Fruit fly (Drosophila melanogaster) S2 (cell line): Measurements from ENCODE around the gene milt.
A peak's percentile ranks its signal among the peaks of the same experiment; 100 is the strongest.

Experiments
- CG8478 ChIP-seq: fragments of >200 bp; optimal IDR thresholded peaks from 2 replicates; lab custom pipeline; 2018
- CTCF ChIP-seq, 2 experiments: fragments of >200 bp; optimal IDR thresholded peaks; 2 replicates each; lab custom pipeline; 2018

milt gene

dm6 chr2L:7056189-7056926 lies 18.7 kb downstream of the milt start, which contains the start of gene Mnn1:
Mnn1 (plus strand) TSS chr2L:7056301.
- TF ChIP-seq CG8478 (lab: Kevin White, UChicago): no peak
- peak; percentile 3 to 29 for TF ChIP-seq CTCF (optimal IDR thresholded peaks at IDR 0.05; lab: Kevin White, UChicago)

dm6 chr2L:7060751-7061150 lies 23.1 kb downstream of the milt start, which contains the start of gene Mst27D:
Mst27D (minus strand) TSS chr2L:7060851.
- TF ChIP-seq CG8478 (lab: Kevin White, UChicago) (no peak), CTCF (optimal IDR thresholded peaks at IDR 0.05; lab: Kevin White, UChicago) (no peak)

DNA sequence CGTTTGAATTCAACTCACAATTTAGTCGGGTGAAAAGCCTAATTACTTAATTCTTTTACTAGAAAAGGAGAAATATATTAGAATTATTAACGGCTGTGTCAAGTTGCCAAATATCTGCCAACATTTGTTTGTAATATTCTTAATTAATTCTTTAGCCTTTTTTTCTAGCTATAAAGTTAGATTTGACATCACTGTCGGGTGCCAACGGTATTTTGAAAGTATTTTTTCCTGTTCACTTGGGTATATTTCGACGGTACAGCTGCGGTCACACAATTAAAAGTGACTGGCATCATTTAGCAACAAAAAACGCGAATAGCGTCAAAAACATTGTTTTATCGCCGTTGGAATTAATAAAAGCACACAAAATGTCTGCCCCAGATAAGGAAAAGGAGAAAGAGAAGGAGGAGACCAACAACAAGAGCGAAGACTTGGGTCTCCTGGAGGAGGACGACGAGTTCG lies 26.1 kb downstream of the milt start, which contains the start of gene Sem1:
Gene Sem1, plus strand, starts transcription at position 266 of the 459 bp plus-strand sequence.
- TF ChIP-seq CTCF (optimal IDR thresholded peaks at IDR 0.05; lab: Kevin White, UChicago) (no peak), CG8478 (lab: Kevin White, UChicago) (no peak)

DNA sequence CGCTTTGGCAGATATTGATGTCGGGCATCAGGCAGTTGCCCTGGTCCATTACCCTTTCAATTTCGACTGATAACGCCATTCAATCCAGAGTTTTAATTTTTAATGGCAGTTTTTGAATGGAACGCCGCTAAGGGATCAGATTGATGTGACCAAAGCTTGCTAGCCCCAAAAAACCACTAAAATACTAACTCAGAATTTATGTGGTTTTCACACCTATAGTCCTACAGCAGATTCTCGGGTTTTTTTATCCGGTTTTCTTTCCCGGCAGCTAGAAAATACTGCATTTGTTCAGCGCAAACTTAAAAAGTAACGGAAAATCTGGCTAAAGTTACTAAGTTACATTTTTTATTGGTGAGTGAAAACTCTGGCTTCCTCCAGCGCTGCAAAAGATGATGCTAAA lies 28.1 kb downstream of the milt start, which contains the start of gene Nuf2:
Gene Nuf2, minus strand, starts transcription at position 151 of the 400 bp plus-strand sequence.
- TF ChIP-seq CG8478 (lab: Kevin White, UChicago): no peak
- peak in 1 of 2 experiments; percentile 12 for TF ChIP-seq CTCF (optimal IDR thresholded peaks at IDR 0.05; lab: Kevin White, UChicago)

DNA sequence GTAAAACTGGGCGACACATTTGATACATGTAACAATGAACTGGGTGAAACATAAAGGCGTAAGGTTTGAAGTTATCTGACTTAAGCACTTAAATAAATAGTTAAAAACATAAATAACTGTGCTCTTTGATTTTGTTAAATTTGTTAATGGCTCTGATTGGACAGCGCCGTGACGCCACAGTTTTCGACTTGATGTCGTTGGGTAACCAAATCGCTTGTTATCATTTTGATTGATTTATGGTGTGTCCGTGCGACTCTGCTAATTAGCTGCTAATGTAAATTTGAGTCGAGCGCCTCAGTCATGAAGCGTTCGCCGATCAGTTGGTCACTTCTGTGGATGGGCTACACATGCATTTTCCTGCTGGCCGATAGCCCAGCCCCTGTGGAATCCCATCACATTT lies 30.1 kb downstream of the milt start, which contains the start of gene Ugt307A1:
Gene Ugt307A1, plus strand, starts transcription at position 301 of the 400 bp plus-strand sequence.
- TF ChIP-seq CG8478 (lab: Kevin White, UChicago) (no peak), CTCF (optimal IDR thresholded peaks at IDR 0.05; lab: Kevin White, UChicago) (no peak)

dm6 chr2L:7071219-7071618 lies 33.6 kb downstream of the milt start:
- TF ChIP-seq CTCF (optimal IDR thresholded peaks at IDR 0.05; lab: Kevin White, UChicago) (no peak), CG8478 (lab: Kevin White, UChicago) (no peak)

- no peak for TF ChIP-seq CG8478 (lab: Kevin White, UChicago)
- no peak for TF ChIP-seq CTCF (optimal IDR thresholded peaks at IDR 0.05; lab: Kevin White, UChicago)
Measured at dm6 chr2L:7071862-7072261, 34.2 kb downstream of the milt start.

DNA sequence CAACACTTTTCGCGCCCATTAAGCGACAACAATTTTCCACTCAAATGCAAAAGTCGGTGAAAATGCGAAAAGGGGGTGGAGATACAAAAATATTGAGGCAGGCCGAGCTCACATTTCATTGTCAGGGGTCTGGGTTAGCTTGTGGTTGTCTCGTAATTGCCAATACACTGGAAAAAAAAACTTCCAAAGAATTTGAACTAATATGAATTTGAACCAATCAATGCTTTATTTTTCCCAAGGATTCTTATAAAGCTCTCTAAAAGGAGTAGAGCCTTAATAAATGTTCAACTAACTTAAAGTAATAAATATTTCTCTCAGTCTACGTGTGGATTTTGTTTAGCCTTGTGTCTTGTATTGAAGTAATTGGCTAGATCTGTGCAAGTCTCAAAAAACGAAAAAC lies 35.4 kb downstream of the milt start:
- TF ChIP-seq CTCF (optimal IDR thresholded peaks at IDR 0.05; lab: Kevin White, UChicago) (no peak), CG8478 (lab: Kevin White, UChicago) (no peak)

DNA sequence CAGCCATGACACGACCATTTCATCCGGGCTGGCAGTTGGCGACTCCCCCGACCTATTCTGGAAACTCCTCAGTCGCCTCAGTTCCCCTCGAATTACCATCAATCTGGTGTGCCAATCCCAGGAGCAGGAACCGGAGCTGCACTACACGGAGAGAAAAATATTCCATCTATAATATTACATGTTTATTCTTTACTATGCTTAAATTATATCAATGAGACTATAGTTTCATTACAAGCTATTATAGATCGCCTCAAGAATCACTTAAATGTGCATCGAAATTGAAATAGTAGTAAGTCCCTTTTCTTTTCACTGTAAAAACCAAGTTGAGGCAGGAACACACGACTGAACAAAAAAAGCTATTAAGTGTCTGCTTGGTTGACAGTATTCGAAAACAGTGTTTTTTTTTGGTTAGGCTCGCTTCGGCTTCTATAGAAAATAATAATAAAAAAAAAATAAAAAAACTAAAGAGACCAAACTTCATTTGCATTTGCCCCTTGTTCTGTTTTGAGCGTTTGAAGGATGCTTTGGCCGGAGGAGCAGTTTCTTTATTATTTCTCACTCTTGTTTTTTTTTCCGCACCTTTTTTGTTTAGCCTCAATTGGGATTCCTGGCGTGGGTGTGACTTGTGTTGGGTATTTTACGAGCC lies 38.6 kb downstream of the milt start:
- TF ChIP-seq CG8478 (lab: Kevin White, UChicago) (no peak), CTCF (optimal IDR thresholded peaks at IDR 0.05; lab: Kevin White, UChicago) (no peak)

DNA sequence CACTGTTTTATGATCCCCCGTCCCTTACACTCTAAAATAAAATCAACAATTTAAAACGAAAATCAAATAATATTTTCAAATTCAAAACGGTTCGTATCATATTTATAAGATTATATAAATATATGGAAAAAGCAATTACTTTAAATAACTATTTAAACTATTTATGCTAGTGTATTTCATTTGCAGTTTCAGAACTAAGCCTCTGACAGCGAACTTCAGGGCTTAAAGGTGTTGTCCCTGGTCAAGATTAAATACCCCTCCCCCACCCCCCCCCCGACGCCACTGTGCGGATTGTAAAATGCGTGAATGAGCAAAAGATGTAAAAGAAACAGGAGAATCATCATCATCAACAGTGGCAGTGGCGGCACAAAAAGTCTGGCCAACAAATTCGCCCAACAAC lies 39.2 kb downstream of the milt start:
- TF ChIP-seq CTCF (optimal IDR thresholded peaks at IDR 0.05; lab: Kevin White, UChicago): no peak
- no peak for TF ChIP-seq CG8478 (lab: Kevin White, UChicago)

- TF ChIP-seq CTCF (optimal IDR thresholded peaks at IDR 0.05; lab: Kevin White, UChicago) (no peak), CG8478 (lab: Kevin White, UChicago) (no peak)
Measured at dm6 chr2L:7081307-7081706, 43.7 kb downstream of the milt start.

- TF ChIP-seq CG8478 (lab: Kevin White, UChicago): no peak
- no peak for TF ChIP-seq CTCF (optimal IDR thresholded peaks at IDR 0.05; lab: Kevin White, UChicago)
Measured at dm6 chr2L:7082203-7082602, 44.6 kb downstream of the milt start.

dm6 chr2L:7084410-7084809 lies 46.8 kb downstream of the milt start, which contains the start of gene Pvf2:
Pvf2 (minus strand) TSS chr2L:7084635.
- no peak for TF ChIP-seq CTCF (optimal IDR thresholded peaks at IDR 0.05; lab: Kevin White, UChicago)
- no peak for TF ChIP-seq CG8478 (lab: Kevin White, UChicago)

- TF ChIP-seq CTCF (optimal IDR thresholded peaks at IDR 0.05; lab: Kevin White, UChicago): no peak
Measured at dm6 chr2L:7090922-7091321, 53.3 kb downstream of the milt start.

- TF ChIP-seq CG8478 (lab: Kevin White, UChicago) (no peak), CTCF (optimal IDR thresholded peaks at IDR 0.05; lab: Kevin White, UChicago) (no peak)
Measured at dm6 chr2L:7094303-7094702, 56.7 kb downstream of the milt start.
